Worm (Caenorhabditis elegans): ENCODE measurements around the gene lgc-21.

The lgc-21 gene

ce11 chrX:14070950-14071349 lies 3.2 kb upstream of the lgc-21 start, which contains the start of gene C33G3.4 (continued):
- TF ChIP-seq aha-1 (tag), result no peak
- no peak for TF ChIP-seq sdz-12 (GFP tag; optimal IDR thresholded peaks at IDR 0.05)
- no peak for TF ChIP-seq madf-5 (GFP tag; IDR thresholded peaks at IDR 0.05)
- no peak for TF ChIP-seq dpl-1 (GFP tag; optimal IDR thresholded peaks at IDR 0.05)
- no peak for TF ChIP-seq dmd-8 (GFP tag; IDR thresholded peaks at IDR 0.05)
- TF ChIP-seq Y105C5A.15 (GFP tag; IDR thresholded peaks at IDR 0.05), result no peak
- no peak for TF ChIP-seq spr-3 (GFP tag; optimal IDR thresholded peaks at IDR 0.05)
- TF ChIP-seq nhr-48 (tag; optimal IDR thresholded peaks at IDR 0.05), result peak; percentile 53
- no peak for TF ChIP-seq dmd-9 (GFP tag; IDR thresholded peaks at IDR 0.05)
- TF ChIP-seq aly-2 (tag; optimal IDR thresholded peaks at IDR 0.05), result no peak
- TF ChIP-seq egl-43 (GFP tag; IDR thresholded peaks at IDR 0.05), result no peak
- TF ChIP-seq F26F4.8 (GFP tag; conservative IDR thresholded peaks at IDR 0.05), result no peak
- TF ChIP-seq zfp-3 (GFP tag; conservative IDR thresholded peaks at IDR 0.05), result no peak
- TF ChIP-seq ceh-62 (tag; optimal IDR thresholded peaks at IDR 0.05), result no peak
- TF ChIP-seq Y48G9A.11 (GFP tag; IDR thresholded peaks at IDR 0.05), result no peak
- TF ChIP-seq mdt-29 (GFP tag; IDR thresholded peaks at IDR 0.05), result no peak
- no peak for TF ChIP-seq R02D3.7 (tag; optimal IDR thresholded peaks at IDR 0.05)
- no peak for TF ChIP-seq F10B5.3 (tag; optimal IDR thresholded peaks at IDR 0.05)
- TF ChIP-seq T26A8.4 (GFP tag; IDR thresholded peaks at IDR 0.05), result no peak
- TF ChIP-seq nhr-41 (GFP tag; IDR thresholded peaks at IDR 0.05), result peak; percentile 93; the same call in 1 of the 2 replicates

- no peak for TF ChIP-seq saeg-2 (GFP tag; IDR thresholded peaks at IDR 0.05)
- no peak for TF ChIP-seq aha-1 (tag)
- no peak for TF ChIP-seq nhr-48 (tag; optimal IDR thresholded peaks at IDR 0.05)
- TF ChIP-seq nhr-25 (tag; optimal IDR thresholded peaks at IDR 0.05; ENCODE audit: borderline replicate concordance, insufficient read depth), result no peak
- no peak for TF ChIP-seq hlh-30 (tag; optimal IDR thresholded peaks at IDR 0.05; ENCODE audit: insufficient read depth)
- TF ChIP-seq nhr-11 (tag; optimal IDR thresholded peaks at IDR 0.05), result no peak
- TF ChIP-seq tag-97 (GFP tag; IDR thresholded peaks at IDR 0.05), result no peak
- no peak for TF ChIP-seq ztf-11 (tag; optimal IDR thresholded peaks at IDR 0.05)
- no peak for TF ChIP-seq aly-2 (tag; optimal IDR thresholded peaks at IDR 0.05)
- no peak for TF ChIP-seq unc-62 (GFP tag; optimal IDR thresholded peaks at IDR 0.05 in 1 of 2)
- no peak for TF ChIP-seq unc-62 (tag; optimal IDR thresholded peaks at IDR 0.05)
- TF ChIP-seq mep-1 (tag; optimal IDR thresholded peaks at IDR 0.05), result no peak
- no peak for TF ChIP-seq php-3 (GFP tag; IDR thresholded peaks at IDR 0.05)
- TF ChIP-seq ceh-32 (tag; optimal IDR thresholded peaks at IDR 0.05; ENCODE audit: poor library complexity), result no peak
Measured at ce11 chrX:14069528-14069927, 1.7 kb upstream of the lgc-21 start.

- TF ChIP-seq hlh-30 (tag; optimal IDR thresholded peaks at IDR 0.05; ENCODE audit: insufficient read depth) (peak; percentile 88), dpl-1 (GFP tag; optimal IDR thresholded peaks at IDR 0.05) (peak; percentile 36), ZK546.5 (tag; optimal IDR thresholded peaks at IDR 0.05) (no peak), mxl-2 (GFP tag; conservative IDR thresholded peaks at IDR 0.05) (peak; percentile 78), ceh-44 (GFP tag; IDR thresholded peaks at IDR 0.05) (peak; percentile 89), D1046.2 (GFP tag; IDR thresholded peaks at IDR 0.05) (peak; percentile 94), Y105C5A.15 (GFP tag; IDR thresholded peaks at IDR 0.05) (peak; percentile 98), F26F4.8 (GFP tag; conservative IDR thresholded peaks at IDR 0.05) (peak; percentile 96), F44E2.7 (GFP tag; IDR thresholded peaks at IDR 0.05) (peak; percentile 92; the same call in 1 of the 2 replicates), lin-38 (GFP tag; IDR thresholded peaks at IDR 0.05) (peak; percentile 86), lin-13 (GFP tag; optimal IDR thresholded peaks at IDR 0.05) (peak; percentile 90), ztf-7 (tag; optimal IDR thresholded peaks at IDR 0.05) (peak; percentile 87), fos-1 (tag; optimal IDR thresholded peaks at IDR 0.05) (no peak), zag-1 (tag; optimal IDR thresholded peaks at IDR 0.05) (no peak), hlh-11 (tag; optimal IDR thresholded peaks at IDR 0.05) (peak; percentile 87), snpc-1.2 (GFP tag; IDR thresholded peaks at IDR 0.05) (peak; percentile 92), nhr-10 (tag; optimal IDR thresholded peaks at IDR 0.05) (peak; percentile 48), unc-62 (GFP tag; optimal IDR thresholded peaks at IDR 0.05 in 1 of 2) (peak in 1 of 2 experiments; percentile 98), unc-62 (tag; optimal IDR thresholded peaks at IDR 0.05) (no peak), R02D3.7 (tag; optimal IDR thresholded peaks at IDR 0.05) (peak; percentile 31), dve-1 (tag; optimal IDR thresholded peaks at IDR 0.05; ENCODE audit: insufficient read depth) (peak; percentile 90), Y48G9A.11 (GFP tag; IDR thresholded peaks at IDR 0.05) (peak; percentile 79), sdz-12 (GFP tag; optimal IDR thresholded peaks at IDR 0.05) (peak; percentile 85), zfp-2 (tag; optimal IDR thresholded peaks at IDR 0.05) (peak; percentile 60), gei-8 (GFP tag; optimal IDR thresholded peaks at IDR 0.05) (peak; percentile 85), pha-4 (GFP tag; IDR thresholded peaks at IDR 0.05) (peak; percentile 96), pha-4 (tag; optimal IDR thresholded peaks at IDR 0.05) (peak; percentile 47)
Measured at ce11 chrX:14063830-14064229, 4.0 kb downstream of the lgc-21 start.
